Fruit fly (Drosophila melanogaster) whole organism, embryonic: ENCODE data around the gene Ppt1.

Source experiments
- B-H2 ChIP-seq: fragments of 200-800 bp; sonication (Bioruptor generic); optimal IDR thresholded peaks from 2 replicates; lab custom pipeline; 2018; ENCODE audit warnings: missing biosample characterization, mild to moderate bottlenecking, missing genetic modification characterization
- C15 ChIP-seq: fragments of 200-800 bp; sonication (Bioruptor generic); IDR thresholded peaks from 3 replicates; pipeline ENCODE4 v1.3.6; 2022; ENCODE audit warnings: missing biosample characterization, missing genetic modification characterization
- CG10654 ChIP-seq: fragments of 200-800 bp; sonication (Bioruptor generic); optimal IDR thresholded peaks from 2 replicates; lab custom pipeline; 2016; ENCODE audit warnings: missing biosample characterization, missing genetic modification characterization
- CG11247 ChIP-seq: fragments of 200-800 bp; sonication (Bioruptor generic); IDR thresholded peaks from 2 replicates; pipeline ENCODE4 v1.3.6; 2022; ENCODE audit warnings: missing biosample characterization, missing genetic modification characterization
- CG11695 ChIP-seq: fragments of 200-800 bp; sonication (Bioruptor generic); IDR thresholded peaks from 3 replicates; pipeline ENCODE4 v1.3.6; 2022; ENCODE audit warnings: missing biosample characterization, missing genetic modification characterization
- CG12071 ChIP-seq: fragments of 200-800 bp; sonication (Bioruptor generic); optimal IDR thresholded peaks from 3 replicates; lab custom pipeline; 2018; ENCODE audit warnings: missing biosample characterization, mild to moderate bottlenecking, missing genetic modification characterization
- CG12769 ChIP-seq: fragments of 200-800 bp; sonication (Bioruptor generic); optimal IDR thresholded peaks from 2 replicates; lab custom pipeline; 2019; ENCODE audit warnings: missing biosample characterization, mild to moderate bottlenecking, missing genetic modification characterization, moderate library complexity
- CG14050 ChIP-seq: fragments of 200-800 bp; sonication (Bioruptor generic); IDR thresholded peaks from 3 replicates; pipeline ENCODE4 v1.3.6; 2022; ENCODE audit warnings: missing biosample characterization, missing genetic modification characterization
- CG16779 ChIP-seq: fragments of 200-800 bp; sonication (Bioruptor generic); IDR thresholded peaks from 2 replicates; pipeline ENCODE4 v1.3.6; 2022; ENCODE audit warnings: missing biosample characterization, missing genetic modification characterization
- CG17385 ChIP-seq: fragments of 200-800 bp; sonication (Bioruptor generic); optimal IDR thresholded peaks from 3 replicates; lab custom pipeline; 2018; ENCODE audit warnings: missing biosample characterization, mild to moderate bottlenecking, missing genetic modification characterization
- CG18011 ChIP-seq: fragments of 200-800 bp; sonication (Bioruptor generic); optimal IDR thresholded peaks from 2 replicates; lab custom pipeline; 2017; ENCODE audit warnings: missing biosample characterization, missing genetic modification characterization, mild to moderate bottlenecking, moderate library complexity, missing genotype
- CG18619 ChIP-seq: fragments of 200-800 bp; sonication (Bioruptor generic); optimal IDR thresholded peaks from 3 replicates; lab custom pipeline; 2017; ENCODE audit warnings: missing biosample characterization, mild to moderate bottlenecking, missing genetic modification characterization
- CG2199 ChIP-seq: fragments of 200-800 bp; sonication (Bioruptor generic); IDR thresholded peaks from 3 replicates; pipeline ENCODE4 v1.3.6; 2022; ENCODE audit warnings: missing biosample characterization, missing genetic modification characterization
- CG30403 ChIP-seq: fragments of 200-800 bp; sonication (Bioruptor generic); optimal IDR thresholded peaks from 3 replicates; lab custom pipeline; 2016; ENCODE audit warnings: missing biosample characterization, missing genetic modification characterization
- CG31224 ChIP-seq: fragments of 200-800 bp; sonication (Bioruptor generic); IDR thresholded peaks from 2 replicates; pipeline ENCODE4 v1.3.6; 2022; ENCODE audit warnings: missing biosample characterization, missing genetic modification characterization
- CG3838 ChIP-seq: fragments of 200-800 bp; sonication (Bioruptor generic); optimal IDR thresholded peaks from 3 replicates; lab custom pipeline; 2016; ENCODE audit warnings: missing biosample characterization, missing genetic modification characterization
- CG3995 ChIP-seq: fragments of 200-800 bp; sonication (Bioruptor generic); optimal IDR thresholded peaks from 3 replicates; lab custom pipeline; 2016; ENCODE audit warnings: missing biosample characterization, missing genetic modification characterization
- CG5245 ChIP-seq: fragments of 200-800 bp; sonication (Bioruptor generic); optimal IDR thresholded peaks from 3 replicates; lab custom pipeline; 2016; ENCODE audit warnings: missing biosample characterization, missing genetic modification characterization
- CG6765 ChIP-seq: fragments of 200-800 bp; sonication (Bioruptor generic); optimal IDR thresholded peaks from 3 replicates; lab custom pipeline; 2017; ENCODE audit warnings: missing biosample characterization, mild to moderate bottlenecking, missing genetic modification characterization
- CG7963 ChIP-seq: fragments of 200-800 bp; sonication (Bioruptor generic); IDR thresholded peaks from 3 replicates; pipeline ENCODE4 v1.3.6; 2022; ENCODE audit warnings: missing biosample characterization, missing genetic modification characterization; ENCODE audit not compliant: partially characterized antibody
- CG7987 ChIP-seq: fragments of 200-800 bp; sonication (Bioruptor generic); optimal IDR thresholded peaks from 2 replicates; lab custom pipeline; 2018; ENCODE audit warnings: missing biosample characterization, mild to moderate bottlenecking, missing genetic modification characterization, moderate library complexity
- CG8089 ChIP-seq: fragments of 200-800 bp; sonication (Bioruptor generic); optimal IDR thresholded peaks from 3 replicates; lab custom pipeline; 2016; ENCODE audit warnings: missing biosample characterization, missing genetic modification characterization
- CG8924 ChIP-seq: fragments of 200-800 bp; optimal IDR thresholded peaks from 3 replicates; lab custom pipeline; 2019; ENCODE audit warnings: missing biosample characterization, mild to moderate bottlenecking, missing genetic modification characterization, moderate library complexity
- CHES-1-like ChIP-seq: fragments of 200-800 bp; sonication (Bioruptor generic); optimal IDR thresholded peaks from 2 replicates; lab custom pipeline; 2016; ENCODE audit warnings: missing biosample characterization, missing genetic modification characterization
- CTCF ChIP-seq: fragments of 200-800 bp; sonication (Bioruptor generic); optimal IDR thresholded peaks from 2 replicates; lab custom pipeline; 2017; ENCODE audit warnings: missing biosample characterization, mild to moderate bottlenecking, missing genetic modification characterization, moderate library complexity
- Dref ChIP-seq: fragments of 200-800 bp; sonication (Bioruptor generic); IDR thresholded peaks from 2 replicates; pipeline ENCODE4 v1.3.6; 2022; ENCODE audit warnings: missing biosample characterization, missing genetic modification characterization
- Ets65A ChIP-seq: fragments of 200-800 bp; sonication (Bioruptor generic); peaks from one replicate; lab custom pipeline; 2016; ENCODE audit warnings: missing biosample characterization, missing genetic modification characterization
- GATAe ChIP-seq: fragments of 200-800 bp; sonication (Bioruptor generic); conservative IDR thresholded peaks from 2 replicates; pipeline ENCODE4 v1.3.6; 2022; ENCODE audit warnings: missing biosample characterization, missing genetic modification characterization
- Hsf ChIP-seq: fragments of 200-800 bp; sonication (Bioruptor generic); optimal IDR thresholded peaks from 3 replicates; lab custom pipeline; 2016; ENCODE audit warnings: missing biosample characterization, missing genetic modification characterization
- Jarid2 ChIP-seq: fragments of 200-800 bp; sonication (Bioruptor generic); optimal IDR thresholded peaks from 3 replicates; lab custom pipeline; 2017; ENCODE audit warnings: mild to moderate bottlenecking, missing biosample characterization, missing genetic modification reagents, missing genetic modification characterization
- Nf-YC ChIP-seq: fragments of 200-800 bp; optimal IDR thresholded peaks from 3 replicates; lab custom pipeline; 2019; ENCODE audit warnings: missing biosample characterization, mild to moderate bottlenecking, missing genetic modification characterization, moderate library complexity
- Oli ChIP-seq: fragments of 200-800 bp; sonication (Bioruptor generic); optimal IDR thresholded peaks from 2 replicates; lab custom pipeline; 2018; ENCODE audit warnings: missing biosample characterization, mild to moderate bottlenecking, missing genetic modification characterization, moderate library complexity
- Rx ChIP-seq: fragments of 200-800 bp; sonication (Bioruptor generic); IDR thresholded peaks from 2 replicates; pipeline ENCODE4 v1.3.6; 2022; ENCODE audit warnings: missing biosample characterization, missing genetic modification characterization
- Scr ChIP-seq: fragments of 200-800 bp; sonication (Bioruptor generic); IDR thresholded peaks from 2 replicates; pipeline ENCODE4 v1.3.6; 2022; ENCODE audit warnings: missing biosample characterization, missing genetic modification characterization; ENCODE audit not compliant: partially characterized antibody
- Vsx1 ChIP-seq: fragments of 200-800 bp; sonication (Bioruptor generic); optimal IDR thresholded peaks from 2 replicates; lab custom pipeline; 2017; ENCODE audit warnings: missing biosample characterization, mild to moderate bottlenecking, missing genetic modification characterization, missing genetic modification reagents
- bsh ChIP-seq, 2 experiments: fragments of 200-800 bp; sonication (Bioruptor generic); optimal IDR thresholded peaks; 2 replicates each; lab custom pipeline; 2017 to 2018; ENCODE audit warnings: mild to moderate bottlenecking in 2 of 2, missing biosample characterization in 2 of 2, missing genetic modification characterization in 2 of 2, moderate library complexity in 1 of 2
- chinmo ChIP-seq: fragments of 200-800 bp; sonication (Bioruptor generic); IDR thresholded peaks from 4 replicates; pipeline ENCODE4 v1.3.6; 2022; ENCODE audit warnings: missing biosample characterization, missing genetic modification characterization; ENCODE audit not compliant: partially characterized antibody
- corto ChIP-seq: fragments of 200-800 bp; sonication (Bioruptor generic); optimal IDR thresholded peaks from 2 replicates; lab custom pipeline; 2016; ENCODE audit warnings: missing biosample characterization, mild to moderate bottlenecking, missing genetic modification characterization, moderate library complexity
- crc ChIP-seq: fragments of 200-800 bp; sonication (Bioruptor generic); optimal IDR thresholded peaks from 2 replicates; lab custom pipeline; 2016; ENCODE audit warnings: missing biosample characterization, missing genetic modification characterization
- dan ChIP-seq: fragments of 200-800 bp; sonication (Bioruptor generic); IDR thresholded peaks from 2 replicates; pipeline ENCODE4 v1.3.6; 2022; ENCODE audit warnings: missing biosample characterization, missing genetic modification characterization
- gsb-n ChIP-seq: fragments of 200-800 bp; sonication (Bioruptor generic); optimal IDR thresholded peaks from 3 replicates; lab custom pipeline; 2018; ENCODE audit warnings: missing biosample characterization, mild to moderate bottlenecking, missing genetic modification characterization
- hbn ChIP-seq: fragments of 200-800 bp; sonication (Bioruptor generic); IDR thresholded peaks from 2 replicates; pipeline ENCODE4 v1.3.6; 2022; ENCODE audit warnings: missing biosample characterization, missing genetic modification characterization; ENCODE audit not compliant: partially characterized antibody
- her ChIP-seq: fragments of 200-800 bp; sonication (Bioruptor generic); optimal IDR thresholded peaks from 2 replicates; lab custom pipeline; 2016; ENCODE audit warnings: missing biosample characterization, missing genetic modification characterization
- peb ChIP-seq: fragments of 200-800 bp; sonication (Bioruptor generic); IDR thresholded peaks from 2 replicates; pipeline ENCODE4 v1.3.6; 2022; ENCODE audit warnings: missing biosample characterization, missing genetic modification characterization
- pros ChIP-seq: fragments of 200-800 bp; sonication (Bioruptor generic); optimal IDR thresholded peaks from 3 replicates; lab custom pipeline; 2019; ENCODE audit warnings: missing biosample characterization, mild to moderate bottlenecking, missing genetic modification characterization, moderate library complexity
- psq ChIP-seq: fragments of 200-800 bp; sonication (Bioruptor generic); optimal IDR thresholded peaks from 2 replicates; lab custom pipeline; 2017; ENCODE audit warnings: missing biosample characterization, missing genetic modification characterization
- sisA ChIP-seq: fragments of 200-800 bp; sonication (Bioruptor generic); IDR thresholded peaks from 2 replicates; pipeline ENCODE4 v1.3.6; 2022; ENCODE audit warnings: missing biosample characterization, missing genetic modification characterization
- slou ChIP-seq: fragments of 200-800 bp; sonication (Bioruptor generic); optimal IDR thresholded peaks from 3 replicates; lab custom pipeline; 2016; ENCODE audit warnings: missing biosample characterization, missing genetic modification characterization
- toy ChIP-seq: fragments of 200-800 bp; sonication (Bioruptor generic); IDR thresholded peaks from 2 replicates; pipeline ENCODE4 v1.3.6; 2022; ENCODE audit warnings: missing biosample characterization, missing genetic modification characterization
- zfh1 ChIP-seq: fragments of 200-800 bp; sonication (Bioruptor generic); IDR thresholded peaks from 3 replicates; pipeline ENCODE4 v1.3.6; 2022; ENCODE audit warnings: missing biosample characterization, missing genetic modification characterization

The Ppt1 gene

dm6 chrX:8709234-8709843 is 19.3 kb upstream of the Ppt1 start, which contains the start of gene Hexo2 (continued):
- TF ChIP-seq gsb-n (tag; lab: Kevin White, UChicago) (peak; percentile 88), CG7987 (GFP tag; lab: Kevin White, UChicago) (peak; percentile 70), Hsf (GFP tag; lab: Kevin White, UChicago) (peak; percentile 94), corto (peak; percentile 68), CG11247 (GFP tag; lab: Robert Waterston, UW) (peak; percentile 93), CG11695 (GFP tag; lab: Robert Waterston, UW) (peak; percentile 91), CG8089 (GFP tag; lab: Kevin White, UChicago) (peak; percentile 93), Vsx1 (peak; percentile 67), peb (GFP tag; lab: Robert Waterston, UW) (peak; percentile 89), B-H2 (GFP tag; lab: Kevin White, UChicago) (no peak), crc (GFP tag; lab: Kevin White, UChicago) (peak; percentile 85), CG5245 (GFP tag; lab: Kevin White, UChicago) (peak; percentile 97), CG16779 (GFP tag; lab: Robert Waterston, UW) (peak; percentile 88), CG18619 (GFP tag; lab: Kevin White, UChicago) (peak; percentile 78), Ets65A (peak; percentile 99), Jarid2 (GFP tag; lab: Kevin White, UChicago) (peak; percentile 57), Oli (peak; percentile 94), Scr (GFP tag; lab: Robert Waterston, UW) (no peak), CG10654 (peak; percentile 95), pros (GFP tag; lab: Kevin White, UChicago) (no peak), chinmo (GFP tag; lab: Robert Waterston, UW) (0 out of 4 replicates have a peak, but pooled peaks have one; percentile 48), CG14050 (GFP tag; lab: Robert Waterston, UW) (peak; percentile 94), CG12769 (tag; lab: Kevin White, UChicago) (peak; percentile 94), CHES-1-like (GFP tag; lab: Kevin White, UChicago) (peak; percentile 91), GATAe (peak; percentile 36; the same call in 1 of the 2 replicates), Dref (GFP tag; lab: Robert Waterston, UW) (no peak), CG3838 (GFP tag; lab: Kevin White, UChicago) (peak; percentile 82), C15 (GFP tag; lab: Robert Waterston, UW) (peak; percentile 50; the same call in 1 of the 3 replicates), CG8924 (tag; lab: Kevin White, UChicago) (peak; percentile 89), CTCF (GFP tag; lab: Kevin White, UChicago) (peak; percentile 50), psq (GFP tag; lab: Kevin White, UChicago) (peak; percentile 77), CG31224 (GFP tag; lab: Robert Waterston, UW) (peak; percentile 72), her (GFP tag; lab: Kevin White, UChicago) (peak; percentile 92), hbn (GFP tag; lab: Robert Waterston, UW) (no peak), CG2199 (GFP tag; lab: Robert Waterston, UW) (peak; percentile 97), dan (GFP tag; lab: Robert Waterston, UW) (peak; percentile 88), CG17385 (peak; percentile 88), CG30403 (GFP tag; lab: Kevin White, UChicago) (peak; percentile 91), zfh1 (GFP tag; lab: Robert Waterston, UW) (peak; percentile 98), CG6765 (peak; percentile 53), CG18011 (GFP tag; lab: Kevin White, UChicago) (peak; percentile 47), CG12071 (peak; percentile 94), CG3995 (GFP tag; lab: Kevin White, UChicago) (peak; percentile 34), CG7963 (GFP tag; lab: Robert Waterston, UW) (no peak), sisA (GFP tag; lab: Robert Waterston, UW) (peak; percentile 98), toy (GFP tag; lab: Robert Waterston, UW) (peak; percentile 63; the same call in 1 of the 2 replicates), Rx (peak; percentile 97), bsh (GFP tag; optimal IDR thresholded peaks at IDR 0.05; lab: Kevin White, UChicago) (peak; percentile 85 to 94), Nf-YC (tag; lab: Kevin White, UChicago) (peak; percentile 54), slou (GFP tag; lab: Kevin White, UChicago) (peak; percentile 63)
